Worm (Caenorhabditis elegans) whole organism, young adult: Measurements from ENCODE around the gene F48G7.4.

ENCODE experiments used
- B0019.2 ChIP-seq: fragments of 200-800 bp; sonication (Bioruptor generic); conservative IDR thresholded peaks from 2 replicates; pipeline ENCODE4 v1.3.6; 2022; ENCODE audit warnings: missing genetic modification reagents, missing genetic modification characterization, missing compliant biosample characterization
- F37B4.10 ChIP-seq: fragments of 200-800 bp; sonication (Bioruptor generic); IDR thresholded peaks from 2 replicates; pipeline ENCODE4 v1.3.6; 2022; ENCODE audit warnings: missing genetic modification characterization, missing compliant biosample characterization
- him-1 ChIP-seq: sonication (generic microtip); optimal IDR thresholded peaks from 2 replicates; lab custom pipeline; 2016; ENCODE audit warnings: missing genotype, missing genetic modification reagents, missing genetic modification characterization, missing compliant biosample characterization
- lag-1 ChIP-seq: fragments of 200-800 bp; sonication (Bioruptor generic); IDR thresholded peaks from 2 replicates; pipeline ENCODE4 v1.3.6; 2022; ENCODE audit warnings: missing genetic modification reagents, missing genetic modification characterization, missing compliant biosample characterization
- madf-3 ChIP-seq: fragments of 200-800 bp; sonication (Bioruptor generic); IDR thresholded peaks from 2 replicates; pipeline ENCODE4 v1.3.6; 2022; ENCODE audit warnings: missing genetic modification reagents, missing genetic modification characterization, missing compliant biosample characterization
- nfya-1 ChIP-seq: sonication (generic microtip); optimal IDR thresholded peaks from 2 replicates; lab custom pipeline; 2017; ENCODE audit warnings: antibody characterized with exemption, missing compliant biosample characterization, missing genetic modification characterization, borderline replicate concordance; ENCODE audit not compliant: insufficient read depth
- pha-4 ChIP-seq: fragments of 150-350 bp; sonication (generic microtip); optimal IDR thresholded peaks from 2 replicates; lab custom pipeline; 2014; ENCODE audit warnings: missing biosample characterization, missing genetic modification reagents, missing genetic modification characterization
- sea-2 ChIP-seq: fragments of 200-800 bp; sonication (Bioruptor generic); IDR thresholded peaks from 2 replicates; pipeline ENCODE4 v1.3.6; 2022; ENCODE audit warnings: missing genetic modification characterization, missing compliant biosample characterization
- unc-130 ChIP-seq: sonication (generic microtip); optimal IDR thresholded peaks from 2 replicates; lab custom pipeline; 2016; ENCODE audit warnings: missing genetic modification reagents, missing genetic modification characterization, missing compliant biosample characterization
- zfh-2 ChIP-seq: fragments of 200-800 bp; sonication (Bioruptor generic); conservative IDR thresholded peaks from 2 replicates; pipeline ENCODE4 v1.3.6; 2022; ENCODE audit warnings: missing genetic modification reagents, missing genetic modification characterization, missing compliant biosample characterization

ce11 chrV:592959-593358 is 26.3 kb upstream of the F48G7.4 start, which contains the start of gene ZK488.5:
- no peak for TF ChIP-seq sea-2 (GFP tag; lab: Robert Waterston, UW)
- TF ChIP-seq pha-4 = no peak
- TF ChIP-seq lag-1 (GFP tag; lab: Robert Waterston, UW) = no peak
- TF ChIP-seq F37B4.10 = no peak
- no peak for TF ChIP-seq B0019.2
- TF ChIP-seq zfh-2 (GFP tag; lab: Robert Waterston, UW) = no peak
- TF ChIP-seq unc-130 = no peak
- no peak for TF ChIP-seq him-1
- no peak for TF ChIP-seq madf-3 (GFP tag; lab: Robert Waterston, UW)
- TF ChIP-seq nfya-1 (tag; lab: Kevin White, UChicago) = no peak
